Worm (Caenorhabditis elegans) whole organism, L3 larva: Measurements from ENCODE around the gene cdh-4.
A peak's percentile ranks its signal among the peaks of the same experiment; 100 is the strongest.

Source experiments
- R02D3.7 ChIP-seq: fragments of 150-350 bp; optimal IDR thresholded peaks from 2 replicates; lab custom pipeline; 2014; ENCODE audit warnings: missing biosample characterization, missing genetic modification characterization
- ZK546.5 ChIP-seq: sonication (generic microtip); optimal IDR thresholded peaks from 2 replicates; lab custom pipeline; 2017; ENCODE audit warnings: missing biosample characterization, missing genetic modification characterization
- aly-2 ChIP-seq: fragments of 150-350 bp; optimal IDR thresholded peaks from 2 replicates; lab custom pipeline; 2014; ENCODE audit warnings: missing biosample characterization, missing genetic modification characterization
- ama-1 ChIP-seq: fragments of 150-350 bp; optimal IDR thresholded peaks from 2 replicates; lab custom pipeline; 2018
- ceh-16 ChIP-seq: sonication (generic microtip); optimal IDR thresholded peaks from 2 replicates; lab custom pipeline; 2017; ENCODE audit warnings: missing biosample characterization, missing genetic modification characterization
- ceh-28 ChIP-seq: fragments of 150-350 bp; optimal IDR thresholded peaks from 2 replicates; lab custom pipeline; 2014; ENCODE audit warnings: missing biosample characterization, missing genetic modification reagents, missing genetic modification characterization
- ceh-82 ChIP-seq: fragments of 150-350 bp; optimal IDR thresholded peaks from 2 replicates; lab custom pipeline; 2014; ENCODE audit warnings: missing biosample characterization, missing genetic modification characterization
- ceh-9 ChIP-seq: sonication (generic microtip); optimal IDR thresholded peaks from 2 replicates; lab custom pipeline; 2018; ENCODE audit warnings: missing biosample characterization, missing genetic modification characterization
- daf-12 ChIP-seq: fragments of 150-350 bp; optimal IDR thresholded peaks from 2 replicates; lab custom pipeline; 2014; ENCODE audit warnings: missing biosample characterization, missing genetic modification reagents, missing genetic modification characterization
- egl-27 ChIP-seq: sonication (generic microtip); optimal IDR thresholded peaks from 4 replicates; lab custom pipeline; 2017; ENCODE audit warnings: missing biosample characterization, missing genetic modification reagents, missing genetic modification characterization
- egl-5 ChIP-seq: fragments of 150-350 bp; optimal IDR thresholded peaks from 2 replicates; lab custom pipeline; 2017; ENCODE audit warnings: missing biosample characterization, missing genetic modification reagents, missing genetic modification characterization, inconsistent platforms
- elt-1 ChIP-seq: fragments of 150-350 bp; optimal IDR thresholded peaks from 2 replicates; lab custom pipeline; 2014; ENCODE audit warnings: missing biosample characterization, missing genetic modification characterization
- elt-2 ChIP-seq: sonication (generic microtip); optimal IDR thresholded peaks from 2 replicates; lab custom pipeline; 2016; ENCODE audit warnings: missing genetic modification reagents, mild to moderate bottlenecking, missing genetic modification characterization, missing compliant biosample characterization
- elt-3 ChIP-seq, 3 experiments: fragments of 150-350 bp in 1 of 3; sonication (generic microtip) in 2 of 3; optimal IDR thresholded peaks; 2 replicates in 2 of 3; 4 replicates in 1 of 3; lab custom pipeline; 2014 to 2017; ENCODE audit warnings: missing biosample characterization in 3 of 3, missing genetic modification characterization in 3 of 3
- eor-1 ChIP-seq, 2 experiments: fragments of 150-350 bp; optimal IDR thresholded peaks; 2 replicates each; lab custom pipeline; 2014 to 2018; ENCODE audit warnings: missing biosample characterization in 2 of 2, missing genetic modification characterization in 2 of 2
- fkh-10 ChIP-seq: sonication (generic microtip); optimal IDR thresholded peaks from 2 replicates; lab custom pipeline; 2017; ENCODE audit warnings: missing biosample characterization, missing genetic modification reagents, missing genetic modification characterization
- fkh-2 ChIP-seq: fragments of 150-350 bp; optimal IDR thresholded peaks from 2 replicates; lab custom pipeline; 2014; ENCODE audit warnings: missing biosample characterization, missing genetic modification reagents, missing genetic modification characterization
- fos-1 ChIP-seq: fragments of 150-350 bp; optimal IDR thresholded peaks from 2 replicates; lab custom pipeline; 2014; ENCODE audit warnings: missing biosample characterization, missing genetic modification characterization
- hmg-11 ChIP-seq: sonication (generic microtip); optimal IDR thresholded peaks from 2 replicates; lab custom pipeline; 2016; ENCODE audit warnings: missing genetic modification characterization, missing compliant biosample characterization
- jun-1 ChIP-seq: fragments of 150-350 bp; optimal IDR thresholded peaks from 2 replicates; lab custom pipeline; 2014; ENCODE audit warnings: missing biosample characterization, missing genetic modification reagents, missing genetic modification characterization
- lin-15B ChIP-seq: fragments of 150-350 bp; optimal IDR thresholded peaks from 2 replicates; lab custom pipeline; 2014; ENCODE audit warnings: missing biosample characterization, missing genetic modification characterization
- lin-39 ChIP-seq: fragments of 150-350 bp; optimal IDR thresholded peaks from 2 replicates; lab custom pipeline; 2018; ENCODE audit warnings: missing biosample characterization, missing genetic modification reagents, missing genetic modification characterization
- lsy-12 ChIP-seq: sonication (generic microtip); optimal IDR thresholded peaks from 2 replicates; lab custom pipeline; 2016; ENCODE audit warnings: mild to moderate bottlenecking, missing genetic modification characterization, missing compliant biosample characterization
- mdl-1 ChIP-seq: fragments of 150-350 bp; optimal IDR thresholded peaks from 2 replicates; lab custom pipeline; 2014; ENCODE audit warnings: missing biosample characterization, missing genetic modification characterization
- mml-1 ChIP-seq: fragments of 150-350 bp; sonication (generic microtip); optimal IDR thresholded peaks from 3 replicates; lab custom pipeline; 2014; ENCODE audit warnings: missing biosample characterization, missing genetic modification characterization
- nfya-1 ChIP-seq: sonication (generic microtip); optimal IDR thresholded peaks from 2 replicates; lab custom pipeline; 2017; ENCODE audit warnings: missing genetic modification characterization, mild to moderate bottlenecking, missing compliant biosample characterization, antibody characterized with exemption, moderate library complexity; ENCODE audit not compliant: insufficient read depth
- nhr-12 ChIP-seq: fragments of 150-350 bp; optimal IDR thresholded peaks from 2 replicates; lab custom pipeline; 2014; ENCODE audit warnings: missing biosample characterization, missing genetic modification characterization
- nhr-23 ChIP-seq: fragments of 150-350 bp; optimal IDR thresholded peaks from 2 replicates; lab custom pipeline; 2014; ENCODE audit warnings: missing biosample characterization, missing genetic modification reagents, missing genetic modification characterization
- nhr-237 ChIP-seq: fragments of 150-350 bp; optimal IDR thresholded peaks from 2 replicates; lab custom pipeline; 2014; ENCODE audit warnings: missing biosample characterization, missing genetic modification characterization
- nhr-25 ChIP-seq: sonication (generic microtip); optimal IDR thresholded peaks from 2 replicates; lab custom pipeline; 2017; ENCODE audit warnings: missing biosample characterization, missing genetic modification characterization
- nhr-28 ChIP-seq: fragments of 150-350 bp; optimal IDR thresholded peaks from 2 replicates; lab custom pipeline; 2014; ENCODE audit warnings: missing biosample characterization, missing genetic modification characterization
- nhr-43 ChIP-seq: sonication (generic microtip); optimal IDR thresholded peaks from 2 replicates; lab custom pipeline; 2016; ENCODE audit warnings: mild to moderate bottlenecking, missing genetic modification characterization, missing compliant biosample characterization; ENCODE audit not compliant: poor library complexity, severe bottlenecking
- nhr-67 ChIP-seq: fragments of 150-350 bp; optimal IDR thresholded peaks from 2 replicates; lab custom pipeline; 2014; ENCODE audit warnings: missing biosample characterization, missing genetic modification characterization
- nhr-76 ChIP-seq: fragments of 150-350 bp; sonication (generic microtip); optimal IDR thresholded peaks from 5 replicates; lab custom pipeline; 2014; ENCODE audit warnings: missing biosample characterization, missing genetic modification characterization
- nhr-77 ChIP-seq: fragments of 150-350 bp; optimal IDR thresholded peaks from 2 replicates; lab custom pipeline; 2014; ENCODE audit warnings: missing biosample characterization, missing genetic modification characterization
- pha-4 ChIP-seq: fragments of 150-350 bp; optimal IDR thresholded peaks from 2 replicates; lab custom pipeline; 2014; ENCODE audit warnings: missing biosample characterization, missing genetic modification reagents, missing genetic modification characterization
- pqm-1 ChIP-seq: fragments of 150-350 bp; optimal IDR thresholded peaks from 2 replicates; lab custom pipeline; 2017; ENCODE audit warnings: missing biosample characterization, missing genetic modification characterization, inconsistent platforms
- sea-2 ChIP-seq: fragments of 150-350 bp; sonication (generic microtip); optimal IDR thresholded peaks from 4 replicates; lab custom pipeline; 2014; ENCODE audit warnings: missing biosample characterization, missing genetic modification reagents, missing genetic modification characterization
- skn-1 ChIP-seq: fragments of 150-350 bp; optimal IDR thresholded peaks from 2 replicates; lab custom pipeline; 2014; ENCODE audit warnings: missing biosample characterization, missing genetic modification characterization
- snpc-4 ChIP-seq: fragments of 150-350 bp; optimal IDR thresholded peaks from 2 replicates; lab custom pipeline; 2014; ENCODE audit warnings: missing biosample characterization, missing genetic modification characterization
- tbx-2 ChIP-seq: sonication (generic microtip); optimal IDR thresholded peaks from 2 replicates; lab custom pipeline; 2016; ENCODE audit warnings: mild to moderate bottlenecking, missing genetic modification characterization, missing compliant biosample characterization
- unc-39 ChIP-seq: sonication (generic microtip); optimal IDR thresholded peaks from 4 replicates; lab custom pipeline; 2017; ENCODE audit warnings: missing biosample characterization, missing genetic modification characterization
- unc-62 ChIP-seq: fragments of 150-350 bp; sonication (generic microtip); optimal IDR thresholded peaks from 4 replicates; lab custom pipeline; 2014; ENCODE audit warnings: missing biosample characterization, missing genetic modification reagents, missing genetic modification characterization
- zag-1 ChIP-seq: fragments of 150-350 bp; optimal IDR thresholded peaks from 2 replicates; lab custom pipeline; 2014; ENCODE audit warnings: missing biosample characterization, missing genetic modification characterization
- ztf-11 ChIP-seq: fragments of 150-350 bp; optimal IDR thresholded peaks from 2 replicates; lab custom pipeline; 2014; ENCODE audit warnings: missing biosample characterization, missing genetic modification characterization
- ztf-4 ChIP-seq: fragments of 150-350 bp; optimal IDR thresholded peaks from 2 replicates; lab custom pipeline; 2014; ENCODE audit warnings: missing biosample characterization, missing genetic modification characterization

The cdh-4 gene

DNA sequence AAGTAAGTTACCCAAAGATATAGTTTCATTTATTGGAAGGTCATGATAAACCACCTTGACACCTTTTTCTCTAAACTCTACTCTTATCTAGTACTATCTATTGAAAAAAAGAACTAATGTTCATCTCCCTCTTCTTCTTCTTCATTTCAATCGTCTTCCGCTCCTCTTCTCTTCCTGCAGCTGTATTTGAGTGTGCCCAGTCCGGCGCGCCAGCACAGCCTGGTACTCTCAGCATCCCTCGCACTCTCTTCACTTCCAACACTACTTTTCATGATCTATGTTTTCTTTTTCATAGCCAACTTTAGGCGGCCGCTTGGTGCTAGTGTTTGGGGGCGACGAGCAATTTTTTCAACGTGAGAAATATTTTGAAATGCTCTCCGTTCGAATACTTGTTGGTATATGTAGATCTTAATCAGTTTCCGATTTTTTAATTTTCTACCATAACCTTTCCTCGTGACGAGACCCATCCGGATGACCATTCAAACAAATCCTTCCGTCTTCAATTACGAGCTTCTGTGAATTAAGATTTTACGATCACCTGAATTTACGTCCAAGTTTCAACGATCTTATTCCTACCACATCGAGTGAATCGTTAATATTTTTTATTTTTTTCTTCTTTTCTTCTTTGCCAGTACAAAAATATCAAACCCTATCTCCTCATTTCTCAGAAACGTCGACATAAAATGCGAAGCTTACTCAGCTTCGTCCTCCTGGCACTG lies 42.1 kb downstream of the cdh-4 start, which contains the start of gene pan-1 (continued):
- TF ChIP-seq hmg-11 (tag; lab: Kevin White, UChicago) (peak; percentile 89), jun-1 (tag; lab: Kevin White, UChicago) (no peak), nfya-1 (tag; lab: Kevin White, UChicago) (peak; percentile 85)
- TF ChIP-seq, all 47 proteins: peak for 14

DNA sequence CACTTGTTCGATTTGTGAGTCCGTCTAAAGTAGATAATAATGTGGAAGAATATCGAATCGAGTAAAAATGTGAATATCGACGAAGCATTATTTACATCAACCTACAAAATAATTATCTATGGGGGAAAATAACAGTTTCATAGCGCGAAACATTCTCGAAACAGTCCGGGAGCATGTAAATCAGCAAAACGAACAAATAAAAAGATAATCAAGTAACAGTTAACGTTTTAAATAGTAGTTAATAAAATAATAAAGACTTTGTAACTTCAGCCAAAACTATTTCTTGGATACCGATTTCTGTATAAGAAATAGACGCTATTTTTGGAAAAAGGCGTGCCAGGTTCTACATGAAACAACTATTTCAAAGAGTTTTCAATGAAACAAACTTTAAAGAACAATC lies 47.9 kb downstream of the cdh-4 start, which contains the start of gene mlcd-1:
TSS of gene mlcd-1 (minus strand) at position 101 of the 400 bp plus-strand sequence.
- TF ChIP-seq ZK546.5 (tag; lab: Kevin White, UChicago) (no peak), tbx-2 (tag; lab: Kevin White, UChicago) (no peak), hmg-11 (tag; lab: Kevin White, UChicago) (no peak), ceh-82 (tag; lab: Kevin White, UChicago) (no peak), ceh-16 (tag; lab: Kevin White, UChicago) (no peak), elt-2 (no peak), nhr-77 (no peak), ztf-4 (no peak), fkh-10 (GFP tag; lab: Kevin White, UChicago) (no peak), egl-5 (tag; lab: Kevin White, UChicago) (no peak), mml-1 (tag; lab: Kevin White, UChicago) (no peak), ceh-28 (tag; lab: Kevin White, UChicago) (no peak), elt-1 (tag; lab: Kevin White, UChicago) (no peak), unc-62 (GFP tag; lab: Kevin White, UChicago) (no peak), mdl-1 (no peak)

DNA sequence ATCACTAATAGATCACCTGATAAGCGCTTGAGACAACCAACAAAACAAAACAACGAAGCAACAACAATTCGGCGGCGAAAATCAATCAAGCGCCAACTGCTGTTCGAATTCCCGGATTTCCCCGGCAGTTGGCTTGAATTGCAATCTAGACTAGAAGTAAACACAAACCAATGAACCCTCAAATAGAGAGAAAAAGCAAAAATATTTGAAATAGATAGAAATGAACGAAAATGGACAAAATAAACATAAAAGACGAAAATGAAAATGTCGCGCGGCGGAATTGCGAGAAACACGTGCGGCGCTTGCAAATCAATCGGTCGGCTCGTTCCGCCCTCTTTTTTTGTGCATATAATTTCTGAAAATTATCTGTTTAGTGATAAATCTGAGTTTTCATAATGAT lies 48.3 kb downstream of the cdh-4 start, which contains the start of gene idhg-1:
TSS of gene idhg-1 (plus strand) at position 343 of the 400 bp plus-strand sequence.
- TF ChIP-seq elt-3 (tag; optimal IDR thresholded peaks at IDR 0.05; lab: Kevin White, UChicago) (no peak), lin-15B (tag; lab: Kevin White, UChicago) (peak; percentile 41), ztf-11 (tag; lab: Kevin White, UChicago) (no peak), ceh-28 (tag; lab: Kevin White, UChicago) (peak; percentile 36), mdl-1 (no peak), nhr-237 (tag; lab: Kevin White, UChicago) (no peak), sea-2 (GFP tag; lab: Kevin White, UChicago) (no peak), tbx-2 (tag; lab: Kevin White, UChicago) (peak; percentile 24), nhr-25 (tag; lab: Kevin White, UChicago) (peak; percentile 29), egl-27 (tag; lab: Kevin White, UChicago) (no peak), hmg-11 (tag; lab: Kevin White, UChicago) (peak; percentile 95), ceh-82 (tag; lab: Kevin White, UChicago) (peak; percentile 13), ztf-4 (no peak), lin-39 (tag; lab: Kevin White, UChicago) (no peak), ama-1 (lab: Kevin White, UChicago) (no peak), ceh-16 (tag; lab: Kevin White, UChicago) (no peak), nhr-43 (tag; lab: Kevin White, UChicago) (peak; percentile 85), daf-12 (tag; lab: Kevin White, UChicago) (peak; percentile 85), eor-1 (tag; optimal IDR thresholded peaks at IDR 0.05; lab: Kevin White, UChicago) (no peak), ZK546.5 (tag; lab: Kevin White, UChicago) (no peak), mml-1 (tag; lab: Kevin White, UChicago) (no peak), unc-62 (GFP tag; lab: Kevin White, UChicago) (no peak), nhr-76 (tag; lab: Kevin White, UChicago) (peak; percentile 36), fkh-2 (tag; lab: Kevin White, UChicago) (peak; percentile 9), nfya-1 (tag; lab: Kevin White, UChicago) (peak; percentile 61), nhr-77 (no peak), skn-1 (tag; lab: Kevin White, UChicago) (peak; percentile 13), pha-4 (tag; lab: Kevin White, UChicago) (peak; percentile 62), nhr-12 (tag; lab: Kevin White, UChicago) (no peak), aly-2 (tag; lab: Kevin White, UChicago) (no peak), lsy-12 (tag; lab: Kevin White, UChicago) (peak; percentile 82), elt-1 (tag; lab: Kevin White, UChicago) (no peak), snpc-4 (tag; lab: Kevin White, UChicago) (peak; percentile 55), pqm-1 (tag; lab: Kevin White, UChicago) (no peak), egl-5 (tag; lab: Kevin White, UChicago) (peak; percentile 27), zag-1 (tag; lab: Kevin White, UChicago) (no peak), jun-1 (tag; lab: Kevin White, UChicago) (no peak), nhr-23 (tag; lab: Kevin White, UChicago) (peak; percentile 8), unc-39 (tag; lab: Kevin White, UChicago) (no peak), nhr-67 (tag; lab: Kevin White, UChicago) (peak; percentile 12), elt-2 (peak; percentile 65), ceh-9 (tag; lab: Kevin White, UChicago) (no peak), nhr-28 (tag; lab: Kevin White, UChicago) (no peak), fos-1 (tag; lab: Kevin White, UChicago) (no peak), R02D3.7 (tag; lab: Kevin White, UChicago) (peak; percentile 27), fkh-10 (GFP tag; lab: Kevin White, UChicago) (no peak)
